Fruit fly (Drosophila melanogaster) whole organism, wandering third instar larva: Measurements from ENCODE around the gene CG43307.

Experiments
- CG32264 ChIP-seq: fragments of 200-800 bp; sonication (Bioruptor generic); optimal IDR thresholded peaks from 2 replicates; lab custom pipeline; 2016; ENCODE audit warnings: missing biosample characterization, missing genetic modification characterization
- Jra ChIP-seq: sonication (Bioruptor generic); optimal IDR thresholded peaks from 2 replicates; lab custom pipeline; 2016; ENCODE audit warnings: missing biosample characterization, missing genetic modification characterization
- br ChIP-seq: fragments of 200-800 bp; sonication (Bioruptor generic); optimal IDR thresholded peaks from 2 replicates; lab custom pipeline; 2016; ENCODE audit warnings: missing biosample characterization, missing genetic modification characterization
- jim ChIP-seq: fragments of 175-275, 200-325 bp; sonication (Bioruptor generic); optimal IDR thresholded peaks from 2 replicates; lab custom pipeline; 2016; ENCODE audit warnings: missing biosample characterization, mild to moderate bottlenecking, missing genetic modification characterization
- psq ChIP-seq: fragments of 200-800 bp; sonication (Bioruptor generic); optimal IDR thresholded peaks from 3 replicates; lab custom pipeline; 2017; ENCODE audit warnings: missing biosample characterization, mild to moderate bottlenecking, missing genetic modification characterization, moderate library complexity

- TF ChIP-seq Jra (GFP tag; lab: Kevin White, UChicago) (no peak), psq (GFP tag; lab: Kevin White, UChicago) (no peak), br (GFP tag; lab: Kevin White, UChicago) (no peak), jim (no peak), CG32264 (GFP tag; lab: Kevin White, UChicago) (no peak)
These were observed 18.3 kb upstream of the CG43307 start for dm6 chr2L:5793098-5793497.
